Worm (Caenorhabditis elegans): ENCODE results near the gene F44E5.15.

- TF ChIP-seq him-1 (tag; optimal IDR thresholded peaks at IDR 0.05) (no peak), W03F9.2 (tag; optimal IDR thresholded peaks at IDR 0.05) (no peak), dao-5 (tag; optimal IDR thresholded peaks at IDR 0.05) (no peak)
Measured at ce11 chrII:11742320-11742719, 30.1 kb upstream of the F44E5.15 start.
